Fruit fly (Drosophila melanogaster) S2 (cell line): ENCODE measurements around the gene Lztr1.

ENCODE experiments used
- CG8478 ChIP-seq: fragments of >200 bp; optimal IDR thresholded peaks from 2 replicates; lab custom pipeline; 2018
- CTCF ChIP-seq, 2 experiments: fragments of >200 bp; optimal IDR thresholded peaks; 2 replicates each; lab custom pipeline; 2018

DNA sequence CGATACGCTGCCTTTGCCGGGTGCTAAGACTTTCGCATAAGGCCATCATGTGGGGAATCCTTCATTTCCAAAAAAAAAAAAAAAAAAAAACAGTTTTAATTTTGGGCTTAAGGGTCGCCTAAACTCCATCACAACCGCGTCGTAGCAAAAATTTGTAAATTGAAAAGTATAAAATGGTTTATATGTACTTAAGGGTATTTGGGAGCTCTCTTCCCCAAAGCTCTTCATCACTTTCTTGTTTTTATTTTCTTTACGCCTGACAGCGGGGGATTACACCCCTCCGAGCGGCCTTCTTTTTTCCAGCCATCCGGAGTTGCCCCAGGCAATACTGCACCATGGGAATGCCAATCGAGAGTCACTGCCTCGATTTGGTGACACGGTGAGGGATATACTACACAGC lies 36.6 kb upstream of the Lztr1 start:
- no peak for TF ChIP-seq CG8478 (lab: Kevin White, UChicago)
- no peak for TF ChIP-seq CTCF (optimal IDR thresholded peaks at IDR 0.05; lab: Kevin White, UChicago)
